Fruit fly (Drosophila melanogaster) whole organism, prepupa: ENCODE data around the gene CG31156.

ENCODE experiments used
- CG16779 ChIP-seq: fragments of 200-800 bp; sonication (Bioruptor generic); optimal IDR thresholded peaks from 3 replicates; lab custom pipeline; 2017; ENCODE audit warnings: missing biosample characterization, mild to moderate bottlenecking, missing genetic modification characterization
- CG6854 ChIP-seq: fragments of 200-800 bp; sonication (Bioruptor generic); optimal IDR thresholded peaks from 2 replicates; lab custom pipeline; 2017; ENCODE audit warnings: missing biosample characterization, mild to moderate bottlenecking, missing genetic modification characterization
- Ets96B ChIP-seq: fragments of 200-800 bp; optimal IDR thresholded peaks from 2 replicates; lab custom pipeline; 2019; ENCODE audit warnings: missing biosample characterization, mild to moderate bottlenecking, missing genetic modification characterization, moderate library complexity
- Lpt ChIP-seq: fragments of 200-800 bp; sonication (Bioruptor generic); optimal IDR thresholded peaks from 3 replicates; lab custom pipeline; 2016; ENCODE audit warnings: missing biosample characterization, missing genetic modification characterization
- Sox102F ChIP-seq: fragments of 200-800 bp; sonication (Bioruptor generic); optimal IDR thresholded peaks from 2 replicates; lab custom pipeline; 2016; ENCODE audit warnings: missing biosample characterization, mild to moderate bottlenecking, missing genetic modification characterization
- cyc ChIP-seq: fragments of 200-800 bp; sonication (Bioruptor generic); optimal IDR thresholded peaks from 3 replicates; lab custom pipeline; 2016; ENCODE audit warnings: missing biosample characterization, missing genetic modification characterization
- lz ChIP-seq: fragments of 200-800 bp; sonication (Bioruptor generic); optimal IDR thresholded peaks from 3 replicates; lab custom pipeline; 2016; ENCODE audit warnings: missing biosample characterization, missing genetic modification characterization
- pdm3 ChIP-seq: fragments of 200-800 bp; sonication (Bioruptor generic); optimal IDR thresholded peaks from 3 replicates; lab custom pipeline; 2016; ENCODE audit warnings: missing biosample characterization, missing genetic modification characterization
- salr ChIP-seq, 2 experiments: fragments of 200-800 bp; sonication (Bioruptor generic); optimal IDR thresholded peaks; 3 replicates each; lab custom pipeline; 2016 to 2018; ENCODE audit warnings: missing biosample characterization in 2 of 2, missing genetic modification characterization in 2 of 2, mild to moderate bottlenecking in 1 of 2

dm6 chr3R:22639239-22639858 is 25.9 kb upstream of the CG31156 start, which contains the start of the genes loco and wake:
- TF ChIP-seq Ets96B (tag; lab: Kevin White, UChicago) (no peak), CG16779 (tag; lab: Kevin White, UChicago) (no peak), cyc (no peak), Sox102F (no peak), pdm3 (no peak), Lpt (no peak), CG6854 (GFP tag; lab: Kevin White, UChicago) (no peak), lz (GFP tag; lab: Kevin White, UChicago) (no peak), salr (GFP tag; optimal IDR thresholded peaks at IDR 0.05; lab: Kevin White, UChicago) (no peak)
